Worm (Caenorhabditis elegans) whole organism, early embryonic: Measurements from ENCODE around the gene his-69.
A peak's percentile ranks its signal among the peaks of the same experiment; 100 is the strongest.

Experiments used
- B0310.2 ChIP-seq: sonication (generic microtip); optimal IDR thresholded peaks from 2 replicates; lab custom pipeline; 2016; ENCODE audit warnings: mild to moderate bottlenecking, missing genetic modification characterization, missing compliant biosample characterization
- F13C5.2 ChIP-seq: sonication (generic microtip); optimal IDR thresholded peaks from 2 replicates; lab custom pipeline; 2017; ENCODE audit warnings: mild to moderate bottlenecking, missing genetic modification characterization, inconsistent platforms, missing compliant biosample characterization
- aly-1 ChIP-seq: sonication (generic microtip); optimal IDR thresholded peaks from 2 replicates; lab custom pipeline; 2016; ENCODE audit warnings: missing genetic modification characterization, missing compliant biosample characterization
- ama-1 ChIP-seq: fragments of 150-350 bp; optimal IDR thresholded peaks from 2 replicates; lab custom pipeline; 2014
- ceh-36 ChIP-seq: sonication (generic microtip); optimal IDR thresholded peaks from 2 replicates; lab custom pipeline; 2016; ENCODE audit warnings: missing genetic modification characterization, inconsistent platforms, missing compliant biosample characterization
- flt-1 ChIP-seq: fragments of 200-800 bp; sonication (Bioruptor generic); IDR thresholded peaks from 2 replicates; pipeline ENCODE4 v1.3.6; 2022; ENCODE audit warnings: missing genetic modification characterization, missing compliant biosample characterization
- hmg-4 ChIP-seq: fragments of 200-800 bp; sonication (Bioruptor generic); optimal IDR thresholded peaks from 2 replicates; lab custom pipeline; 2018; ENCODE audit warnings: mild to moderate bottlenecking, missing genetic modification characterization, missing compliant biosample characterization
- scrt-1 ChIP-seq: fragments of 200-800 bp; sonication (Bioruptor generic); IDR thresholded peaks from 2 replicates; pipeline ENCODE4 v1.3.6; 2022; ENCODE audit warnings: missing genetic modification characterization, missing compliant biosample characterization
- tbx-37 ChIP-seq: fragments of 200-800 bp; sonication (Bioruptor generic); conservative IDR thresholded peaks from 2 replicates; pipeline ENCODE4 v1.3.6; 2022; ENCODE audit warnings: missing genetic modification reagents, missing genetic modification characterization, missing compliant biosample characterization

his-69 gene

DNA sequence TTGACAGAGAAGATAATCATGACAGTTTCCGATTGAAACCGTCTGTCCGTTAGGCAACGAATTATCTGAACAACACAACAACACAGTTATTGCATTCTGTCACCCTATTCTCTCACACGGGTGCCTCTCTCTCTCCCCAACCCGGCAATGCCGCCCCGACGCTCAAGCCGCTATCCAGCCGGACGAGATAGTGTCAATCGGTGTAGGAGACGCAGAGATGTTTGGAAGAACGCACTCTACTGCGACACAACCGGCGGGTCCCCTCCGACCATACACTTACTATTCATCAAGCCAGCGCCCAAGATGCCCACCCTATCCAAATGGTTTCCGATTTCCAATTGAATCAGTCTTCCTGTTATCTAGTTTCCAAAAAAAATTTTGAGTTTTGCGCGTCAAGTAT lies 48.4 kb downstream of the his-69 start:
- peak; percentile 57 for TF ChIP-seq hmg-4 (GFP tag; lab: Kevin White, UChicago)
- TF ChIP-seq aly-1 (tag; lab: Kevin White, UChicago): peak; percentile 69
- peak; percentile 31 for TF ChIP-seq F13C5.2 (tag; lab: Kevin White, UChicago)
- TF ChIP-seq scrt-1: no peak
- TF ChIP-seq ama-1 (lab: Kevin White, UChicago): no peak
- no peak for TF ChIP-seq B0310.2 (tag; lab: Kevin White, UChicago)
- no peak for TF ChIP-seq tbx-37
- TF ChIP-seq flt-1 (GFP tag; lab: Robert Waterston, UW): no peak

DNA sequence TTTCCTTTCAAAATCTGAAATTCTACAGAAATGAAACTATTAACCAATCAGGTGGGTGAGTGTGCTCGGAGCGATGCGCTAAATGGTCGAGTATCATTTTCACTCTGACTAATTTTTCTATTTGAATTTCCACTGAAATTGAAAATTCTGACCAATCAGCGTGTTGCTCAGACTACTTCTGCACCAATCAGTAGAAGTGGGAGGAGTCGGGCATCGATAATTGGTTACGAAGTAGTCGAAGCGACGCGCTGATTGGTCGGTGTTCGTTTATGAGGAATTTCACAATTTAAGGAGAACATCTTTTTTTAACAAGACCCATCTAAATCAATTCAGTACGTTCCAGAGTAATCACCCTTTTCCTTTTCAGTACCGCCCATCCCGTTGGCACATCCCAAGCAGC lies 49.4 kb downstream of the his-69 start:
- TF ChIP-seq ceh-36 (no peak), ama-1 (lab: Kevin White, UChicago) (no peak), scrt-1 (no peak)
